Worm (Caenorhabditis elegans): ENCODE data around the gene C50D2.6.
A peak's percentile ranks its signal among the peaks of the same experiment; 100 is the strongest.

Gene C50D2.6

DNA sequence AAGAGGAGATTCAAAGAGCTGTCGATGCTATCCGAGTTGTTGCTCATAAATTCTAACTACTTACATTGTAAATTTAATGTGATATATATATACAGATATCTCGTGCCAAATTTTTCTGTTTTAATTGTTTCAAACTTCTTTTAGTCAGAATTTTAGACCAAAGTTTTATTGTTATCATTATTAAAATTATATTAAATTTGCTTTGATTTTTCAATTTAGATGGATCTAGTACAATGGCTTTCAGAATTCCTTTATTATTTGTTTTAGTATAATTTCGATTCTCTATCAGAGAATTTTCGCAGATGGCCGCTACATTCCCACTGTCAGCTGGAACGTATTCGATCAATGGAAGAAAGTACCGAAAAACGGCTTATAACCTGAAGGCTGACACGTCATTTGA lies 26.9 kb upstream of the C50D2.6 start, which contains the start of gene ascc-1:
Gene ascc-1, plus strand, starts transcription at position 301 of the 400 bp plus-strand sequence.
- TF ChIP-seq egl-5 (tag; optimal IDR thresholded peaks at IDR 0.05), result no peak
- TF ChIP-seq elt-1 (tag; optimal IDR thresholded peaks at IDR 0.05), result no peak
- no peak for TF ChIP-seq nfya-1 (tag; optimal IDR thresholded peaks at IDR 0.05; ENCODE audit: insufficient read depth)
- TF ChIP-seq ama-1 (optimal IDR thresholded peaks at IDR 0.05), result no peak
- no peak for TF ChIP-seq nhr-67 (tag; optimal IDR thresholded peaks at IDR 0.05)
- TF ChIP-seq hmg-11 (tag; optimal IDR thresholded peaks at IDR 0.05), result no peak
- no peak for TF ChIP-seq jun-1 (tag; optimal IDR thresholded peaks at IDR 0.05)
- no peak for TF ChIP-seq nhr-237 (tag; optimal IDR thresholded peaks at IDR 0.05)
- no peak for TF ChIP-seq nhr-76 (tag; optimal IDR thresholded peaks at IDR 0.05)
- TF ChIP-seq unc-62 (GFP tag; optimal IDR thresholded peaks at IDR 0.05), result no peak
- no peak for TF ChIP-seq mml-1 (tag; optimal IDR thresholded peaks at IDR 0.05)

DNA sequence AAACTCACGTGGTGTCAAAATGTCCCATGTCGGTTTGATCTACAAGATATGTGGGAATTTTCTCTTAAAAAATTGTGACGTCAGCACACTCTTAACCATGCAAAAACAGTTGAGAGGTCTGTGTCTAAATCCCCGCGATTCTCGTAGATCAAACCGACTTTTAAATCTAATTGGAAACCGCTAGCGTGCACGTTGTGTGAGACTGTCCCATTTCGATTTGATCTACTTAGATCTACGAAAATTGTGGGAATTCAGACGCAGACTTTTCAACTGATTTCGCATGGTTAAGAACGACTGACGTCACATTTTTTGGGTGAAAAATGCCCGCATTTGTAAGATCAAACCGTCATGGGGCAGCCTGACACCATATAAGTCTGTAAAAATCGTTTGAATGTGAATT lies 26.4 kb upstream of the C50D2.6 start:
- TF ChIP-seq daf-12 (tag; optimal IDR thresholded peaks at IDR 0.05) (no peak), ztf-4 (tag; optimal IDR thresholded peaks at IDR 0.05) (no peak), nhr-67 (tag; optimal IDR thresholded peaks at IDR 0.05) (no peak), nhr-43 (tag; optimal IDR thresholded peaks at IDR 0.05; ENCODE audit: poor library complexity, severe bottlenecking) (no peak), fkh-2 (tag; optimal IDR thresholded peaks at IDR 0.05) (no peak), hmg-11 (tag; optimal IDR thresholded peaks at IDR 0.05) (no peak), ceh-9 (tag; optimal IDR thresholded peaks at IDR 0.05) (no peak), elt-1 (tag; optimal IDR thresholded peaks at IDR 0.05) (no peak)

DNA sequence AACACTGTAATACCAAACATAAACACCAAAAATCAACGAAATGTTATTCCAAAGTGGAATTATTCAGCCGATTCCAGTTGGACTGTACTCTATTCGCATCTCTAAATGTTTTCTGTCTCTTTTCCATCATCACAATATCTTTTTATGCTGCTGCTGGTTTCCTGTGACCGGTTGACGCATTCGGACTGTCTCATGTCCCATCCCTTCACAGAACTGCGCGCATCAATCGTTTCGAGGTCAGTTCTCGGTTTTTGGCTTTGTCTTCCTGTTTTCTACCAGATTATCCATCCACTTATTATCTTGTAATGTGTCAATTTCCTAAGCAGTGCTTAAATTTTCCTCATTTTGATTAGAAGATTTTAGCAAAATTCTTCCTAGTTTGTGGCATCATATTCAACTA lies 24.2 kb upstream of the C50D2.6 start:
- TF ChIP-seq nhr-12 (tag; optimal IDR thresholded peaks at IDR 0.05) (no peak), nhr-77 (tag; optimal IDR thresholded peaks at IDR 0.05) (no peak), R02D3.7 (tag; optimal IDR thresholded peaks at IDR 0.05) (no peak), ztf-4 (tag; optimal IDR thresholded peaks at IDR 0.05) (no peak), snpc-4 (tag; optimal IDR thresholded peaks at IDR 0.05) (no peak), nhr-11 (tag; optimal IDR thresholded peaks at IDR 0.05) (no peak), nhr-25 (tag; optimal IDR thresholded peaks at IDR 0.05) (peak; percentile 78), fos-1 (tag; optimal IDR thresholded peaks at IDR 0.05) (no peak), nhr-23 (tag; optimal IDR thresholded peaks at IDR 0.05) (peak; percentile 57)

DNA sequence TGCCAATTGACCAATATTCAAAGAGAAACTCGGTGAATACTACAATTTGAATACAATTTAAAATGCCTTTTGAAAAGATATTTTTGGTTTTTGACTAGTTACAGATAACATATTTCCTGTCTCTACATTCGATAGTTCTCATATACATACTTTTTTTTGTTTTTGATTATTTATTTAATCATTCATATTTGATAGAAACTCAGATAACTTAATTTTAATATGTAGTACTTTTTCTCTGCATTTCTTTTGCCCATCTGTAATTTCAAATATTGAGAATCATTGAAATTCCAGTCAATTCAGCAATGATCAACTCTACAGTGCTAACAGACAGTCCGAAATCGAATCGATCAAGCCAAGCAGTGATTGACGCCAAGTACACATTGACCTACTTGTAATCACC lies 23.2 kb upstream of the C50D2.6 start, which contains the start of gene C23H3.2:
Gene C23H3.2, plus strand, starts transcription at position 301 of the 400 bp plus-strand sequence.
- TF ChIP-seq nhr-237 (tag; optimal IDR thresholded peaks at IDR 0.05), result no peak
- TF ChIP-seq nhr-67 (tag; optimal IDR thresholded peaks at IDR 0.05), result no peak
- no peak for TF ChIP-seq fos-1 (tag; optimal IDR thresholded peaks at IDR 0.05)
- no peak for TF ChIP-seq elt-2 (tag; optimal IDR thresholded peaks at IDR 0.05)
- no peak for TF ChIP-seq nhr-25 (tag; optimal IDR thresholded peaks at IDR 0.05)
- no peak for TF ChIP-seq nhr-43 (tag; optimal IDR thresholded peaks at IDR 0.05; ENCODE audit: poor library complexity, severe bottlenecking)
- no peak for TF ChIP-seq ztf-11 (tag; optimal IDR thresholded peaks at IDR 0.05)

DNA sequence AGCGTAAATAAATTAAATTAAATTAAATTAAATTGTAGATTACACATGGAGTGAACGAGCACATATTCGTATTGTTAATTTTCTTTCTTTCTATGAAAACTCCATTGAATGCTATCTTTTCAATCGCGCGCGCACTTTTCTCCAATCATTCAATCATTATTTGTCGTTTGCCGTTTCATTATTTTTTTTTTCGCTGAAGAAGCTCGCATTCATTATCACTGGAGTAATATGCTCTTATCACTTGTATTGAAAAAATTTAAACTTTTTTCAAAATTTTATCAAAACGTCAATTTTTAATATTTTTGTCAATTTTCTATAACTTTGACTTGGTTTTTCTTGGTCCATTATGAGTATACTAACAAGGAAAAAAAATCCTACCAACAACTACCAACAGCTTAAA lies 18.8 kb upstream of the C50D2.6 start:
- TF ChIP-seq nhr-237 (tag; optimal IDR thresholded peaks at IDR 0.05), result no peak
- peak; percentile 45 for TF ChIP-seq elt-2 (tag; optimal IDR thresholded peaks at IDR 0.05)
- TF ChIP-seq nhr-28 (tag; optimal IDR thresholded peaks at IDR 0.05), result no peak

DNA sequence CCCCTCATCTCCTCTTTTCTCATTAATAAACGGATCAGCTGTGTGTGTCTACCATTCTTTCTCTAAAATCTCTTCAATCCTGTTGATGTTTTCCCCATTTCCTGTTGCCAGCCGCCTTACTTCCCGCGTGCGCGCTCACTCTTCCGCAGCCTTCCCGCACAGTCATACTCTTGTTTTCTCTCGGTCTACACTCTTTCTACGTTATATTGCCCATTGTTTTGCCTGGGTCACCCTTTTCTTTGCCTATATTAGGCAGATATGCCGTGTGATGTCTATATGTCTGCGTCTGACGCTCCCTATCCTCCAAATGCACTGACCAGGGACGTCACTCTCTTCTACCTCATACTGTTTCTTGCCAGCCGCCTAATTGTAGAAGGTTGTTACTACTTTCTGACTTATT lies 17.9 kb upstream of the C50D2.6 start:
- TF ChIP-seq ceh-16 (tag; optimal IDR thresholded peaks at IDR 0.05) (no peak), jun-1 (tag; optimal IDR thresholded peaks at IDR 0.05) (peak; percentile 28), egl-5 (tag; optimal IDR thresholded peaks at IDR 0.05) (no peak), pqm-1 (tag; optimal IDR thresholded peaks at IDR 0.05) (no peak), elt-2 (tag; optimal IDR thresholded peaks at IDR 0.05) (peak; percentile 3), nfya-1 (tag; optimal IDR thresholded peaks at IDR 0.05; ENCODE audit: insufficient read depth) (peak; percentile 10), nhr-25 (tag; optimal IDR thresholded peaks at IDR 0.05) (peak; percentile 90), nhr-23 (tag; optimal IDR thresholded peaks at IDR 0.05) (peak; percentile 76), lin-39 (tag; optimal IDR thresholded peaks at IDR 0.05) (peak; percentile 3), pha-4 (tag; optimal IDR thresholded peaks at IDR 0.05) (peak; percentile 27), elt-3 (tag; optimal IDR thresholded peaks at IDR 0.05) (peak in 1 of 3 experiments; percentile 53), nhr-43 (tag; optimal IDR thresholded peaks at IDR 0.05; ENCODE audit: poor library complexity, severe bottlenecking) (peak; percentile 72), ceh-28 (tag; optimal IDR thresholded peaks at IDR 0.05) (no peak), hmg-11 (tag; optimal IDR thresholded peaks at IDR 0.05) (peak; percentile 56)

All from whole organism, L3 larva.